Worm (Caenorhabditis elegans) whole organism, L4/young adult: ENCODE data around the gene C13A10.1.

Experiments
- W03F9.2 ChIP-seq: fragments of 150-350 bp; optimal IDR thresholded peaks from 2 replicates; lab custom pipeline; 2014; ENCODE audit warnings: missing biosample characterization, missing genetic modification characterization
- dao-5 ChIP-seq: sonication (generic microtip); optimal IDR thresholded peaks from 2 replicates; lab custom pipeline; 2016; ENCODE audit warnings: missing genotype, missing genetic modification characterization, moderate library complexity, missing compliant biosample characterization
- him-1 ChIP-seq: sonication (generic microtip); optimal IDR thresholded peaks from 2 replicates; lab custom pipeline; 2016; ENCODE audit warnings: missing genotype, missing genetic modification reagents, missing genetic modification characterization, missing compliant biosample characterization

Gene C13A10.1

DNA sequence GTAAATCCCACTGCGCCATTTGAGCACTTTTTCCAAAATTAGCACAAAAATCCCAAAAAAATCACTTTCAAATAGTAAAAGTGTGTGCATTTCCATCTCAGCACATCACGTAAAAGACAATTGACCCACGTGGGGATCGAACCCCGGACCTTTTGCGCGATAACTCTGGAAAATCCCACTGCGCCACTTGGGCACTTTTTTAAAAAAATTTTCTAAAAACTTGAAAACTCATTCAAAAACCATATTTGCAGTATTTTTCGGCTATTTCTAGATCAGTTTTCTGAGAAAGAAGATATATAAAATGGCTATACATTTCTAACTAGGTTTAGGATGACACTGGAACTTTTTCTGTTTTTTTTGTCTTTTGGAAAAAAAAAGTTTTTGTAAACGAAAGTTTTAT lies 15.4 kb downstream of the C13A10.1 start:
- TF ChIP-seq dao-5 (tag; lab: Kevin White, UChicago): no peak
- no peak for TF ChIP-seq W03F9.2
- TF ChIP-seq him-1 (tag; lab: Kevin White, UChicago): no peak

DNA sequence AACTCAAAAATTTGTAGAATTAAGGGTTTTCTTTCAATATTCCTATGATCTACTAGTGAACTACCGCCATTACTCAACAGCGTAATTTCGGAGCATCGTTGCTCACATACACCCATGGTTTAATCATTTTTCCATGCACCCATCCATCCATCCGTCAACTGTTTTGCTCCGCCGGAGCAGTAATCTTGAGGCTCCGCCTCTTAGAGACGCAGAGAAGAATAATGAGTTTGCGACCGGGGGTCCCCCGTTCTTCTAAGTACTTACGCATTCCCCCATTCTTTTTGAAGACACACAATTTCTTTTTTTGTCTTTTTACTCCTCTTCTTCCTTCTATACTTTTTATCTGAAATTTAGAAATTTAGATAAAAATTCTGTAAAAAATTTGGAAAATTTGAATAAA lies 17.3 kb downstream of the C13A10.1 start:
- TF ChIP-seq W03F9.2: no peak
- TF ChIP-seq him-1 (tag; lab: Kevin White, UChicago): peak; percentile 19

- TF ChIP-seq him-1 (tag; lab: Kevin White, UChicago) (no peak), W03F9.2 (no peak), dao-5 (tag; lab: Kevin White, UChicago) (no peak)
Observed at ce11 chrII:1329887-1330286, 25.6 kb downstream of the C13A10.1 start.

- TF ChIP-seq W03F9.2 (no peak), dao-5 (tag; lab: Kevin White, UChicago) (no peak), him-1 (tag; lab: Kevin White, UChicago) (no peak)
Observed at ce11 chrII:1326689-1327088, 28.8 kb downstream of the C13A10.1 start, which contains the start of gene jip-1. Gene jip-1 (plus strand): TSS chrII:1326989.

DNA sequence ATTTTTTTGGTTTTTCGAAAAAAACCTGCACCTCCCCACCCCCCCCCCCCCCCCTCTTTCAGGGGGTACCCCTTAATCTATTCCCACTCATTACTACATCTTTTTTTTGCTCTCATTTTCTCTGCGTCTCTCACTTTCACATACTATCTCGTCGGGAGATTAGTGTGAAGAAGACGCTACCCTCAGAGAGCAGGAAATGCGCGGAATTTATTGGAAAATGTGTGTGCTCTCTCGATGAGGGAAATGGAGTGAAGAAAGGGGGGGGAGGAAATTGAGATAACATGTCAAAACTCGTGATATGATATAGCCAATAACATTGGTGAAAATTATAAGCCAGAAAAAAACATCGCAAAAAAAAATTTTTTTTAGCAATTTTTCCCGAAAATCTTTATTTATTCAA lies 29.8 kb downstream of the C13A10.1 start:
- no peak for TF ChIP-seq him-1 (tag; lab: Kevin White, UChicago)
- no peak for TF ChIP-seq dao-5 (tag; lab: Kevin White, UChicago)
- no peak for TF ChIP-seq W03F9.2

DNA sequence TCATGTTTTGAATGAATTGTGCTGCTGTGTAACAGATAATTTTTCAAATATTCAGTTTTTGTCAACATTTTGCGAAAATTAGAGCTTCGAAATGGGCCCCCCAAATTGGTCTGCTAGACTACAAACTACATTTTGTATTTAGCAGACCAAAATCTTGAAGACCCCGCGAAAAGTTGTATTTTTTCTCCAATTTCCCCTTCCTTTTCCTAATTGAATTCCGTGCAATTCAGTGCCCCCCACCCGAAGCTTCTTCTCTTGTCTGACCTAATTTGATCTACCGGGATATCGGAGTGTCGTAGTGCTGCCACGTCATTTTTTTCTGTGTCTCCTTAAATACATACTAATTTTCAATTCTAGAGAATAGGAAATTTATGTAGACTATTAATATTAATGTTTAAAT lies 31.4 kb downstream of the C13A10.1 start:
- TF ChIP-seq W03F9.2 (no peak), him-1 (tag; lab: Kevin White, UChicago) (no peak), dao-5 (tag; lab: Kevin White, UChicago) (no peak)

ce11 chrII:1323190-1323651 lies 32.2 kb downstream of the C13A10.1 start:
- TF ChIP-seq dao-5 (tag; lab: Kevin White, UChicago) (no peak), him-1 (tag; lab: Kevin White, UChicago) (peak; percentile 72), W03F9.2 (no peak)

ce11 chrII:1322283-1323173 lies 32.9 kb downstream of the C13A10.1 start:
- no peak for TF ChIP-seq W03F9.2
- no peak for TF ChIP-seq him-1 (tag; lab: Kevin White, UChicago)
- TF ChIP-seq dao-5 (tag; lab: Kevin White, UChicago): no peak

DNA sequence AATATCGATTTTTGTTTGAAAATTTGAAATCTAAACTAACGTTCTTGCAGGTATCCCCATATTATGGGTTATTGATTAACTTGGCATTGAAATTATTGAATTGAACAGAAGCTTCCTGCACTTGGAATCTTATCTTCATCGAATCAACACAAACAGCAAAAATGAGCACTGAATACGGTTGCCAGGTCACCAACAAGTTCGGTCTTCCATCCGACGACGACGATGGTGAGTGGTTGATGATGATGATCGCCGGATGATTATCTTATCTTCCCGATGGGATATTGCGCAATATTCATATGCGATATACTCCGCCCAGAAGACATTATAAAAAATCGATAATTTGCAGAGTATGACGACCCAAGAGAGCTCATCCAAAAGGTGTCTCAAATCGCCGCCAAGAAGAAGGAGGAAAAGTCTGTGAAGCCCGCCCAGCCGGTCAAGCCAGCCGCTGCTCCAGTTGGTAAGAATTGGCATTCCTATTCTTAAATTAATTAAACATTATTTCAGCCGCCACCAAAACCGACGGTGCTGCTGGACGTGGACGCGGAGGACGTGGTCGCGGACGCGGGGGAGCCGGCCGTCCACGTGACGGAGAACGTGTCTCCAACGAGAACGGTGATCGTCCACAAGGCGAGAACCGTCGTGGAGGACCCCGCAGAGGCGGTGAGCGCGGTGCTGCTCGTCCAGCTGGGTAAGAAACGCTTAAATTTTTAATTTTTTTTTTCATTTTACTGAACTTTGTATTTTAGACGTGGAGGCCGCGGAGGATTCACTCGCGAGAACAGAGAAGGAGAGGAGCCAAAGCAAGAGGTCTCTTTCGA lies 34.3 kb downstream of the C13A10.1 start, which contains the start of gene vig-1:
Gene vig-1, plus strand, starts transcription at position 51 of the 821 bp plus-strand sequence.
- TF ChIP-seq him-1 (tag; lab: Kevin White, UChicago): no peak
- no peak for TF ChIP-seq dao-5 (tag; lab: Kevin White, UChicago)
- no peak for TF ChIP-seq W03F9.2

ce11 chrII:1320412-1320811 lies 35.0 kb downstream of the C13A10.1 start:
- TF ChIP-seq him-1 (tag; lab: Kevin White, UChicago) (peak; percentile 72), dao-5 (tag; lab: Kevin White, UChicago) (peak; percentile 10), W03F9.2 (peak; percentile 94)

- no peak for TF ChIP-seq dao-5 (tag; lab: Kevin White, UChicago)
- TF ChIP-seq him-1 (tag; lab: Kevin White, UChicago): no peak
- no peak for TF ChIP-seq W03F9.2
Observed at ce11 chrII:1315245-1315644, 40.2 kb downstream of the C13A10.1 start.

DNA sequence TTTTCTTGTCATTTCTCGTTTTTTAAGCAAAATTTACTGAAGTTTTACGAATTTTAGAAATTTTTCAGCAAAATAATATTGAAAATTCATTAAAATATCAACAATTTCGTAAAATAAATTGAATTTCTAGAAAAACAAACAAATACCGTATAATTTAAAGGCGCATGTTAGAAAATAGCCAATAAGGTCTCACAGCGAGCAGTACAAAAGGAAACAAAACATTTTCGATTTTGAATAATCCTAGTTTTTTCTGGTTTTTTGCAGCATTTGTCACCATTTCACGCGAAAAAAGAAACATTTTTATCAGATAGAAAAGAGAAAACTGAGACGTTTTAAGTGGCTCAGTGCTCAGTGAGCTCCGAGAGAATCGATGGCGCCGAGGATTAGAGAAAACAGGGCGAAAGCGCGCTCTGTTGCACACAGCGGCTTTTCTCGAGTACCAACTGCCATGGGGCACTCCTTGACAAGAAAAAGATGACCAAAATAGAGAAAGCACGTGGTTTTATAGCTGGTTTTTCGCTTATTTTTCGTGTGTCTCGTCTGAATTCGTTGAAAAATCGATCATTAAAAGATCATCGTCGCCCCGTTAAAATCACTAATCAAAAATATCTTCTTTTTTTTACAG lies 45.4 kb downstream of the C13A10.1 start, which contains the start of the genes alh-6 and fcho-1:
Gene alh-6, minus strand, starts transcription at position 242 of the 625 bp plus-strand sequence.
Gene fcho-1, plus strand, starts transcription at position 624 of the 625 bp plus-strand sequence.
- TF ChIP-seq W03F9.2: peak; percentile 10
- no peak for TF ChIP-seq him-1 (tag; lab: Kevin White, UChicago)

DNA sequence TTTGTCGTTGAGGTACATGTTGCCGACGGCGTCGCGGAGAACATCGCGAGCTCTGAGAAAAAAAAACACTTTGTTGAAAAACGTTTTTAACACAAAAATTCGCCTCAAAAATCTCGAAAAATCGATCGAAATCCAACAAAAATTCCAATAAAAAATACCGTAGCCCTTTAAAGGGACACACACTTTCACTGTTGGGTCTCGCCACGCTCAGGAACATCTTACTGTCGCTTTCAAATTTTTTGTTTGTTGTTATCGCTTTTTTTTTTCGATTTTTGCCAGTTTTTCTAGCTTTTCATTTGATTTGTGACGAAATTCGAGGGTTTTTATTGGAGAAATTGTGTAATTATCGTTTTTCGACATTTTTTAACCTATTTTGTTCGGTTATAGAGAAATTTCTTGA lies 48.9 kb downstream of the C13A10.1 start:
- TF ChIP-seq W03F9.2 (peak; percentile 34), him-1 (tag; lab: Kevin White, UChicago) (no peak), dao-5 (tag; lab: Kevin White, UChicago) (no peak)
